Worm (Caenorhabditis elegans): ENCODE measurements around the gene sra-3.

sra-3 gene

ce11 chrII:9551536-9551935 lies 10.9 kb upstream of the sra-3 start, which contains the start of gene F35H8.12:
Gene F35H8.12 (plus strand): TSS chrII:9551836.
- no peak for TF ChIP-seq tbx-9 (tag; optimal IDR thresholded peaks at IDR 0.05; ENCODE audit: borderline replicate concordance)
- TF ChIP-seq tbp1 (GFP tag; optimal IDR thresholded peaks at IDR 0.05), result no peak
- TF ChIP-seq nhr-80 (tag; optimal IDR thresholded peaks at IDR 0.05), result no peak

ce11 chrII:9550718-9551117 lies 10.1 kb upstream of the sra-3 start, which contains the start of gene sra-6:
Gene sra-6 (minus strand): TSS chrII:9550818.
- TF ChIP-seq unc-130 (GFP tag; optimal IDR thresholded peaks at IDR 0.05), result no peak
- no peak for TF ChIP-seq let-526 (GFP tag; IDR thresholded peaks at IDR 0.05)
- no peak for TF ChIP-seq ztf-25 (GFP tag; IDR thresholded peaks at IDR 0.05)
- no peak for TF ChIP-seq him-1 (tag; optimal IDR thresholded peaks at IDR 0.05)
- TF ChIP-seq hlh-12 (tag; optimal IDR thresholded peaks at IDR 0.05), result no peak
- no peak for TF ChIP-seq dpff-1 (tag; optimal IDR thresholded peaks at IDR 0.05)
- no peak for TF ChIP-seq F37B4.10 (GFP tag; IDR thresholded peaks at IDR 0.05)
- TF ChIP-seq Y53F4B.3 (GFP tag; IDR thresholded peaks at IDR 0.05), result no peak
- no peak for TF ChIP-seq D2030.7 (GFP tag; IDR thresholded peaks at IDR 0.05)
- TF ChIP-seq nfyb-1 (GFP tag; IDR thresholded peaks at IDR 0.05), result no peak
- no peak for TF ChIP-seq snpc-1.1 (tag; optimal IDR thresholded peaks at IDR 0.05; ENCODE audit: insufficient read depth)
- TF ChIP-seq madf-8 (GFP tag; conservative IDR thresholded peaks at IDR 0.05), result no peak
- TF ChIP-seq Y67H2A.10 (GFP tag; conservative IDR thresholded peaks at IDR 0.05), result no peak
- no peak for TF ChIP-seq sdz-38 (tag; optimal IDR thresholded peaks at IDR 0.05)
- no peak for TF ChIP-seq ceh-91 (GFP tag; IDR thresholded peaks at IDR 0.05)
- no peak for TF ChIP-seq B0336.3 (GFP tag; IDR thresholded peaks at IDR 0.05)
- TF ChIP-seq F33H1.4 (GFP tag; IDR thresholded peaks at IDR 0.05), result no peak
- no peak for TF ChIP-seq ztf-6 (GFP tag; IDR thresholded peaks at IDR 0.05)
- TF ChIP-seq ztf-28 (GFP tag; IDR thresholded peaks at IDR 0.05), result no peak
- no peak for TF ChIP-seq repo-1 (tag; optimal IDR thresholded peaks at IDR 0.05)

ce11 chrII:9544386-9544785 lies 3.8 kb upstream of the sra-3 start, which contains the start of gene sra-7:
Gene sra-7 (plus strand): TSS chrII:9544686.
- TF ChIP-seq zim-3 (tag; optimal IDR thresholded peaks at IDR 0.05), result no peak

- TF ChIP-seq cebp-2 (GFP tag; IDR thresholded peaks at IDR 0.05), result no peak
- no peak for TF ChIP-seq let-607 (tag; optimal IDR thresholded peaks at IDR 0.05)
- no peak for TF ChIP-seq ZK185.1 (tag; optimal IDR thresholded peaks at IDR 0.05; ENCODE audit: poor library complexity, severe bottlenecking)
- no peak for TF ChIP-seq lir-1 (GFP tag; conservative IDR thresholded peaks at IDR 0.05)
- no peak for TF ChIP-seq ztf-28 (GFP tag; IDR thresholded peaks at IDR 0.05)
- no peak for TF ChIP-seq dox-1 (GFP tag; IDR thresholded peaks at IDR 0.05)
- no peak for TF ChIP-seq ceh-100 (GFP tag; IDR thresholded peaks at IDR 0.05)
- TF ChIP-seq nfya-1 (tag; optimal IDR thresholded peaks at IDR 0.05; ENCODE audit: borderline replicate concordance, insufficient read depth), result no peak
- no peak for TF ChIP-seq lag-1 (GFP tag; IDR thresholded peaks at IDR 0.05)
- TF ChIP-seq pbrm-1 (GFP tag; IDR thresholded peaks at IDR 0.05), result no peak
- no peak for TF ChIP-seq Y79H2A.3 (GFP tag; conservative IDR thresholded peaks at IDR 0.05)
- no peak for TF ChIP-seq bed-2 (GFP tag; IDR thresholded peaks at IDR 0.05)
- TF ChIP-seq mel-28 (tag; optimal IDR thresholded peaks at IDR 0.05; ENCODE audit: borderline replicate concordance), result no peak
- no peak for TF ChIP-seq F33H1.4 (GFP tag; IDR thresholded peaks at IDR 0.05)
- TF ChIP-seq lin-26 (GFP tag; IDR thresholded peaks at IDR 0.05), result no peak
- TF ChIP-seq ztf-25 (GFP tag; IDR thresholded peaks at IDR 0.05), result no peak
- no peak for TF ChIP-seq Y53G8AR.9 (GFP tag; conservative IDR thresholded peaks at IDR 0.05)
- TF ChIP-seq ztf-6 (GFP tag; IDR thresholded peaks at IDR 0.05), result no peak
Measured at ce11 chrII:9542785-9543184, 2.2 kb upstream of the sra-3 start, which contains the start of gene sra-4. Gene sra-4 (minus strand): TSS chrII:9542885.

Measured in whole organism, young adult.